Worm (Caenorhabditis elegans) whole organism, young adult: ENCODE measurements around the gene rrc-1.
A peak's percentile ranks its signal among the peaks of the same experiment; 100 is the strongest.

Experiments used
- B0019.2 ChIP-seq: fragments of 200-800 bp; sonication (Bioruptor generic); conservative IDR thresholded peaks from 2 replicates; pipeline ENCODE4 v1.3.6; 2022; ENCODE audit warnings: missing genetic modification reagents, missing genetic modification characterization, missing compliant biosample characterization
- B0035.1 ChIP-seq: sonication (generic microtip); optimal IDR thresholded peaks from 2 replicates; lab custom pipeline; 2016; ENCODE audit warnings: missing genetic modification characterization, mild to moderate bottlenecking, missing compliant biosample characterization, missing genotype, missing genetic modification reagents
- B0261.1 ChIP-seq: sonication (generic microtip); optimal IDR thresholded peaks from 2 replicates; lab custom pipeline; 2016; ENCODE audit warnings: mild to moderate bottlenecking, missing genetic modification characterization, moderate library complexity, missing compliant biosample characterization
- B0336.3 ChIP-seq: fragments of 200-800 bp; sonication (Bioruptor generic); IDR thresholded peaks from 2 replicates; pipeline ENCODE4 v1.3.6; 2022; ENCODE audit warnings: missing genetic modification characterization, missing compliant biosample characterization
- F39B2.1 ChIP-seq: fragments of 200-800 bp; sonication (Bioruptor generic); IDR thresholded peaks from 2 replicates; pipeline ENCODE4 v1.3.6; 2022; ENCODE audit warnings: missing genetic modification reagents, missing genetic modification characterization, missing compliant biosample characterization
- F57C9.4 ChIP-seq: sonication (generic microtip); optimal IDR thresholded peaks from 2 replicates; lab custom pipeline; 2017; ENCODE audit warnings: mild to moderate bottlenecking, missing genetic modification characterization, missing compliant biosample characterization
- K11D2.4 ChIP-seq: fragments of 200-800 bp; sonication (Bioruptor generic); IDR thresholded peaks from 2 replicates; pipeline ENCODE4 v1.3.6; 2022; ENCODE audit warnings: missing genetic modification reagents, missing genetic modification characterization, missing compliant biosample characterization
- Y67H2A.10 ChIP-seq: fragments of 200-800 bp; sonication (Bioruptor generic); conservative IDR thresholded peaks from 2 replicates; pipeline ENCODE4 v1.3.6; 2022; ENCODE audit warnings: missing genetic modification reagents, missing genetic modification characterization, missing compliant biosample characterization
- Y79H2A.3 ChIP-seq: fragments of 200-800 bp; sonication (Bioruptor generic); conservative IDR thresholded peaks from 2 replicates; pipeline ENCODE4 v1.3.6; 2022; ENCODE audit warnings: missing genetic modification reagents, missing genetic modification characterization, missing compliant biosample characterization
- Y95B8A.8 ChIP-seq: fragments of 200-800 bp; sonication (Bioruptor generic); IDR thresholded peaks from 2 replicates; pipeline ENCODE4 v1.3.6; 2022; ENCODE audit warnings: missing genetic modification reagents, missing genetic modification characterization, missing compliant biosample characterization
- ZK185.1 ChIP-seq: sonication (generic microtip); optimal IDR thresholded peaks from 2 replicates; lab custom pipeline; 2016; ENCODE audit warnings: mild to moderate bottlenecking, missing genetic modification characterization, missing compliant biosample characterization; ENCODE audit not compliant: poor library complexity, severe bottlenecking
- attf-6 ChIP-seq: fragments of 200-800 bp; sonication (Bioruptor generic); IDR thresholded peaks from 2 replicates; pipeline ENCODE4 v1.3.6; 2022; ENCODE audit warnings: missing genetic modification reagents, missing genetic modification characterization, missing compliant biosample characterization
- bed-2 ChIP-seq: fragments of 200-800 bp; sonication (Bioruptor generic); IDR thresholded peaks from 2 replicates; pipeline ENCODE4 v1.3.6; 2022; ENCODE audit warnings: missing genetic modification reagents, missing genetic modification characterization, missing compliant biosample characterization
- ceh-100 ChIP-seq: fragments of 200-800 bp; sonication (Bioruptor generic); IDR thresholded peaks from 2 replicates; pipeline ENCODE4 v1.3.6; 2022; ENCODE audit warnings: missing genetic modification reagents, missing genetic modification characterization, missing compliant biosample characterization
- ceh-27 ChIP-seq: fragments of 200-800 bp; sonication (Bioruptor generic); optimal IDR thresholded peaks from 2 replicates; lab custom pipeline; 2018; ENCODE audit warnings: mild to moderate bottlenecking, missing genetic modification characterization, moderate library complexity, missing compliant biosample characterization
- ceh-58 ChIP-seq: fragments of 200-800 bp; sonication (Bioruptor generic); IDR thresholded peaks from 2 replicates; pipeline ENCODE4 v1.3.6; 2022; ENCODE audit warnings: missing genetic modification characterization, missing compliant biosample characterization
- ceh-79 ChIP-seq: sonication (generic microtip); optimal IDR thresholded peaks from 2 replicates; lab custom pipeline; 2017; ENCODE audit warnings: mild to moderate bottlenecking, missing genetic modification characterization, missing compliant biosample characterization
- chd-7 ChIP-seq: sonication (generic microtip); optimal IDR thresholded peaks from 2 replicates; lab custom pipeline; 2016; ENCODE audit warnings: mild to moderate bottlenecking, missing genetic modification characterization, moderate library complexity, missing compliant biosample characterization
- die-1 ChIP-seq: sonication (generic microtip); optimal IDR thresholded peaks from 2 replicates; lab custom pipeline; 2016; ENCODE audit warnings: missing genotype, mild to moderate bottlenecking, missing genetic modification characterization, missing compliant biosample characterization
- dox-1 ChIP-seq: fragments of 200-800 bp; sonication (Bioruptor generic); IDR thresholded peaks from 2 replicates; pipeline ENCODE4 v1.3.6; 2022; ENCODE audit warnings: missing genetic modification reagents, missing genetic modification characterization, missing compliant biosample characterization
- dpl-1 ChIP-seq: fragments of 150-350 bp; optimal IDR thresholded peaks from 2 replicates; lab custom pipeline; 2014; ENCODE audit warnings: missing biosample characterization, missing genetic modification reagents, missing genetic modification characterization
- fkh-3 ChIP-seq: sonication (generic microtip); optimal IDR thresholded peaks from 2 replicates; lab custom pipeline; 2016; ENCODE audit warnings: mild to moderate bottlenecking, missing genetic modification characterization, missing compliant biosample characterization
- gei-17 ChIP-seq: fragments of 200-800 bp; sonication (Bioruptor generic); optimal IDR thresholded peaks from 2 replicates; lab custom pipeline; 2018; ENCODE audit warnings: mild to moderate bottlenecking, missing genetic modification characterization, missing compliant biosample characterization
- hlh-12 ChIP-seq: sonication (generic microtip); optimal IDR thresholded peaks from 2 replicates; lab custom pipeline; 2016; ENCODE audit warnings: missing genetic modification characterization, missing compliant biosample characterization
- hmg-1.2 ChIP-seq: fragments of 200-800 bp; sonication (Bioruptor generic); IDR thresholded peaks from 2 replicates; pipeline ENCODE4 v1.3.6; 2022; ENCODE audit warnings: missing genetic modification reagents, missing genetic modification characterization, missing compliant biosample characterization
- lag-1 ChIP-seq: fragments of 200-800 bp; sonication (Bioruptor generic); IDR thresholded peaks from 2 replicates; pipeline ENCODE4 v1.3.6; 2022; ENCODE audit warnings: missing genetic modification reagents, missing genetic modification characterization, missing compliant biosample characterization
- lin-26 ChIP-seq: fragments of 200-800 bp; sonication (Bioruptor generic); IDR thresholded peaks from 2 replicates; pipeline ENCODE4 v1.3.6; 2022; ENCODE audit warnings: missing genetic modification reagents, missing genetic modification characterization, missing compliant biosample characterization
- madf-10 ChIP-seq: sonication (generic microtip); optimal IDR thresholded peaks from 2 replicates; lab custom pipeline; 2016; ENCODE audit warnings: mild to moderate bottlenecking, missing genetic modification characterization, missing compliant biosample characterization
- madf-6 ChIP-seq: fragments of 200-800 bp; sonication (Bioruptor generic); IDR thresholded peaks from 2 replicates; pipeline ENCODE4 v1.3.6; 2022; ENCODE audit warnings: missing genetic modification reagents, missing genetic modification characterization, missing compliant biosample characterization
- mcd-1 ChIP-seq: fragments of 200-800 bp; sonication (Bioruptor generic); IDR thresholded peaks from 2 replicates; pipeline ENCODE4 v1.3.6; 2022; ENCODE audit warnings: missing genetic modification reagents, missing genetic modification characterization, missing compliant biosample characterization
- nfya-1 ChIP-seq: sonication (generic microtip); optimal IDR thresholded peaks from 2 replicates; lab custom pipeline; 2017; ENCODE audit warnings: antibody characterized with exemption, missing compliant biosample characterization, missing genetic modification characterization, borderline replicate concordance; ENCODE audit not compliant: insufficient read depth
- nhr-179 ChIP-seq: sonication (generic microtip); optimal IDR thresholded peaks from 2 replicates; lab custom pipeline; 2016; ENCODE audit warnings: mild to moderate bottlenecking, missing genetic modification characterization, missing compliant biosample characterization
- nhr-80 ChIP-seq: sonication (generic microtip); optimal IDR thresholded peaks from 2 replicates; lab custom pipeline; 2016; ENCODE audit warnings: missing genetic modification characterization, missing compliant biosample characterization
- rcor-1 ChIP-seq: fragments of 200-800 bp; sonication (Bioruptor generic); IDR thresholded peaks from 2 replicates; pipeline ENCODE4 v1.3.6; 2022; ENCODE audit warnings: missing genetic modification reagents, missing genetic modification characterization, missing compliant biosample characterization
- rpc-1 ChIP-seq, 2 experiments: fragments of 150-350 bp in 1 of 2; sonication (generic microtip) in 1 of 2; optimal IDR thresholded peaks; 2 replicates each; lab custom pipeline; 2014 to 2018; ENCODE audit warnings: missing biosample characterization in 1 of 2, missing genetic modification characterization in 1 of 2, missing genetic modification reagents in 1 of 2, missing genotype in 1 of 2
- sptf-2 ChIP-seq: fragments of 200-800 bp; sonication (Bioruptor generic); optimal IDR thresholded peaks from 2 replicates; lab custom pipeline; 2018; ENCODE audit warnings: mild to moderate bottlenecking, missing genetic modification characterization, missing compliant biosample characterization
- tbx-9 ChIP-seq: sonication (generic microtip); optimal IDR thresholded peaks from 2 replicates; lab custom pipeline; 2016; ENCODE audit warnings: borderline replicate concordance, missing genetic modification characterization, inconsistent platforms, missing compliant biosample characterization
- unc-62 ChIP-seq: fragments of 150-350 bp; optimal IDR thresholded peaks from 2 replicates; lab custom pipeline; 2014; ENCODE audit warnings: missing biosample characterization, missing genetic modification reagents, missing genetic modification characterization
- zim-3 ChIP-seq: sonication (generic microtip); optimal IDR thresholded peaks from 2 replicates; lab custom pipeline; 2017; ENCODE audit warnings: mild to moderate bottlenecking, missing genetic modification characterization, moderate library complexity, missing compliant biosample characterization
- ztf-25 ChIP-seq: fragments of 200-800 bp; sonication (Bioruptor generic); IDR thresholded peaks from 2 replicates; pipeline ENCODE4 v1.3.6; 2022; ENCODE audit warnings: missing genetic modification reagents, missing genetic modification characterization, missing compliant biosample characterization
- ztf-6 ChIP-seq: fragments of 200-800 bp; sonication (Bioruptor generic); IDR thresholded peaks from 2 replicates; pipeline ENCODE4 v1.3.6; 2022; ENCODE audit warnings: missing genetic modification reagents, missing genetic modification characterization, missing compliant biosample characterization

Gene rrc-1

DNA sequence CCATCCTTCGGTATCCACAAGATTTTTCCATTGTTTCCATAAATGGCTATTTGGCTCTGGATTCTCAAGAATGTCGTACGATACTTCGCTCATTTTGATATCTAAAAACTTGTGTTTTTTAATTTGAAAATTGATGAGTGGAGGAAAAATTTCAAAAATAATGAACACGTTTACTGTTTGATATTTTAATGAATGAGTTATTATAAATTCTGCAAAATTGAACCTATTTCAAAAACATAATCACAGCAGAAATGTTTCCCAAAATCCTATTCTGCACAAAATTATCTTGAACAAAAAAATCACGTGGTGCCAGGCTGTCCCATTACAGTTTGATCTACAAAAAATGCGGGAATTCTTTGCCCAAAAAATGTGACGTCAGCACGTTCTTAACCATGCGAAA lies 36.9 kb downstream of the rrc-1 start, which contains the start of gene F36G3.2:
TSS of gene F36G3.2 (minus strand) at position 101 of the 400 bp plus-strand sequence.
- TF ChIP-seq ztf-6 (GFP tag; lab: Robert Waterston, UW) (no peak), ztf-25 (GFP tag; lab: Robert Waterston, UW) (no peak), Y67H2A.10 (GFP tag; lab: Robert Waterston, UW) (no peak), zim-3 (tag; lab: Kevin White, UChicago) (no peak), madf-10 (tag; lab: Kevin White, UChicago) (no peak), rpc-1 (optimal IDR thresholded peaks at IDR 0.05; lab: Kevin White, UChicago) (no peak), rpc-1 (tag; optimal IDR thresholded peaks at IDR 0.05; lab: Kevin White, UChicago) (no peak), lag-1 (GFP tag; lab: Robert Waterston, UW) (no peak), sptf-2 (GFP tag; lab: Kevin White, UChicago) (no peak), B0261.1 (tag; lab: Kevin White, UChicago) (no peak), nhr-179 (tag; lab: Kevin White, UChicago) (no peak), ceh-58 (no peak), Y95B8A.8 (GFP tag; lab: Robert Waterston, UW) (no peak), dox-1 (GFP tag; lab: Robert Waterston, UW) (no peak), Y79H2A.3 (GFP tag; lab: Robert Waterston, UW) (no peak), B0336.3 (GFP tag; lab: Robert Waterston, UW) (no peak), ZK185.1 (tag; lab: Kevin White, UChicago) (no peak), ceh-27 (GFP tag; lab: Kevin White, UChicago) (no peak), B0035.1 (tag; lab: Kevin White, UChicago) (no peak), B0019.2 (GFP tag; lab: Robert Waterston, UW) (no peak), madf-6 (GFP tag; lab: Robert Waterston, UW) (no peak)

DNA sequence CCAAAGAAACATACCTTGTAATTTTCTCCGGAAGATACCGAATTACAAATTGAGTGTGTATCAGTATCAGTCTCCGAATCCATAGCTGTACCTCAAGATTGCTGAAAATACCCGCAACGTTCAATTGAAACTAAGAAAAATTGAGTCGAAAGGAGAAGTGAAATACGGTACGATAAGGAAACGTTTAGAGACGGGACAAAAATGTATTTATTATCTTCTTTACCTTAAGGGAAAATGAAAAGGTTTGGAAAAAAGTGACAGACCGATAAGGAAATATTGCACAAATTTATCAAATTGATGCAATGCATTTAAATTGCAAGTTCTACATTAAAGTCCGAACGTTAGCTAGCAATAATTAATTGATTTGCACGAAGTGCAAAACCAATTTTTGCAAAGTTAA lies 42.0 kb downstream of the rrc-1 start, which contains the start of gene F36G3.1:
TSS of gene F36G3.1 (minus strand) at position 101 of the 400 bp plus-strand sequence.
- no peak for TF ChIP-seq rpc-1 (optimal IDR thresholded peaks at IDR 0.05; lab: Kevin White, UChicago)
- no peak for TF ChIP-seq rpc-1 (tag; optimal IDR thresholded peaks at IDR 0.05; lab: Kevin White, UChicago)
- peak; percentile 2 for TF ChIP-seq nhr-80 (tag; lab: Kevin White, UChicago)

DNA sequence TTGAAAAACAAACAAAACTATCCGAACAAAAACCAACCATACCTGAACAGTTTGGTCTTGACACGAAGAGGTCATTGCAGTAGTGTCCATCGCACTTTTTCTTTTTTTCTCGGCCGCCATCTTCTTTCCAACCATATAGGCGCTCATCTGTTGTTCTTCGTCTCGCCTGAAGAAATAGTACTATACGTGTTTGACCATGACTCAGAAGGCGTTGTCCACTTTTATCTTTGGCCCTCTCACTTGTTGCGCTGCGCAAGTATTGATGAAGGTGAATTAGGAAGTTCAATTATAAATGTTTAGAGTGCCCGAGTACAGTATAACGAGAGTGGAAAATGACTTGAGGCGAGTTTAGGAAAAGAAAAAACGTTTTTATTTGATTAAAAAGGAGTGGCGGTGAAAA lies 45.2 kb downstream of the rrc-1 start:
- no peak for TF ChIP-seq nhr-80 (tag; lab: Kevin White, UChicago)
- TF ChIP-seq chd-7 (tag; lab: Kevin White, UChicago): no peak
- no peak for TF ChIP-seq nfya-1
- no peak for TF ChIP-seq die-1 (tag; lab: Kevin White, UChicago)
- no peak for TF ChIP-seq rcor-1 (GFP tag; lab: Robert Waterston, UW)

DNA sequence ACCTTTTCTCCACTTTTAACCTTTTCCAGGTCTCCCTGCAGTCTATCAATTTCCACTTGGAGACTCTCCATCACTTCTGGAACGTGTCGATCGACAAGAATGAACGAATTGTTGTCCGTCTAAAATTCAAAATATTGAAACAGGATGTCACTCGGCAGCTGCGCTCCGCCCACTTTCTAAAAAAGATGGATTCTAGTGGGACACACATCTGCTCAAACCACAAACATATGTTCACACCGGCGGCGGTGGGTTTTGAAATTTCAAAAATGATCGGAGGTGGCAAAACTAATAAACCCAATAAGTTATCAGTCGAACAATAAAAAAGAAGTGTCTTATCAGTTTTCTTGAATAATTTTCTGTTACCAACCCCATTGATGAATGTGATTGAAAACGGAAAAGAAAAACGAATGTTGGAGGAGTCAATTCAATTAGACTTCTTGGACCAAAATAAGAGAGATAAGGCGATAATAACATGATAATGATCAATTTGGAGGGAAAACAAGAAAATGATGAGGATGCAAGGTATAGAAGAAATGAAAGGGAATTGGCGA lies 48.6 kb downstream of the rrc-1 start:
- TF ChIP-seq nhr-80 (tag; lab: Kevin White, UChicago): peak; percentile 55
- no peak for TF ChIP-seq ceh-79 (tag; lab: Kevin White, UChicago)
- no peak for TF ChIP-seq F57C9.4 (tag; lab: Kevin White, UChicago)
- TF ChIP-seq, all 124 proteins: peak for 1

DNA sequence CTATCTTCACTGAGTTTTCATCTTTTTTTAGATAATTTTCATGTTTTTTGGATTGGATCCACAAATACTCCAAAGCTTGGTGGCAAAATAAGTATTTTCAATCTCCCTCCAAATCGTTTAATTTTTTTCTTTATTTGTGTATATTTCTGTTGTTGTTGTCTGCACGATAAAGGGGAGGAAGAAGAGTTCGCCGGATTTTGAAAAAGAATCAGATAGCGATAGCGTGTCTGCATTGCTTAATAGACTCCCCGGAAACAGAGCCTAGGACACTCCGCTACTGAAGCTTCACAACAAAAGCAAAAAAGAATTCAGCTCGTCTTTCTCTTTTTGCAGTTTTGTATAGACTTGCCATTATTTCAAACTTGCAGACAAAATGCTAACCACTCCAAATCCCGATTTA lies 53.6 kb downstream of the rrc-1 start, which contains the start of gene T09B9.5:
TSS of gene T09B9.5 (plus strand) at position 301 of the 400 bp plus-strand sequence.
- TF ChIP-seq ceh-27 (GFP tag; lab: Kevin White, UChicago): no peak
- no peak for TF ChIP-seq F39B2.1 (GFP tag; lab: Robert Waterston, UW)
- no peak for TF ChIP-seq hmg-1.2
- TF ChIP-seq tbx-9: no peak
- TF ChIP-seq gei-17 (GFP tag; lab: Kevin White, UChicago): no peak
- TF ChIP-seq madf-6 (GFP tag; lab: Robert Waterston, UW): no peak
- TF ChIP-seq fkh-3 (tag; lab: Kevin White, UChicago): no peak
- no peak for TF ChIP-seq lin-26 (GFP tag; lab: Robert Waterston, UW)
- TF ChIP-seq unc-62 (GFP tag; lab: Kevin White, UChicago): no peak
- no peak for TF ChIP-seq dpl-1 (GFP tag; lab: Kevin White, UChicago)
- no peak for TF ChIP-seq bed-2 (GFP tag; lab: Robert Waterston, UW)
- TF ChIP-seq ceh-100 (GFP tag; lab: Robert Waterston, UW): no peak
- TF ChIP-seq hlh-12: no peak
- no peak for TF ChIP-seq K11D2.4
- TF ChIP-seq attf-6 (GFP tag; lab: Robert Waterston, UW): no peak
- no peak for TF ChIP-seq mcd-1 (GFP tag; lab: Robert Waterston, UW)
- TF ChIP-seq Y79H2A.3 (GFP tag; lab: Robert Waterston, UW): no peak
